Fruit fly (Drosophila melanogaster) whole organism, prepupa: ENCODE measurements around the gene Tg.
"Not testable (repeated sequence)": the region's sequence is repeated elsewhere in the genome, so short reads cannot be mapped to it uniquely, and the experiment has no call there.

Experiments
- CG10631 ChIP-seq: fragments of 200-800 bp; sonication (Bioruptor generic); optimal IDR thresholded peaks from 2 replicates; lab custom pipeline; 2016; ENCODE audit warnings: missing biosample characterization, missing genetic modification characterization
- CG11294 ChIP-seq: fragments of 200-800 bp; sonication (Bioruptor generic); IDR thresholded peaks from 2 replicates; pipeline ENCODE4 v1.3.6; 2022; ENCODE audit warnings: missing biosample characterization, missing genetic modification characterization
- CG11762 ChIP-seq: fragments of 200-800 bp; sonication (Bioruptor generic); optimal IDR thresholded peaks from 3 replicates; lab custom pipeline; 2016; ENCODE audit warnings: missing biosample characterization, missing genetic modification characterization; ENCODE audit not compliant: insufficient read depth
- CG15336 ChIP-seq: fragments of 200-800 bp; sonication (Bioruptor generic); IDR thresholded peaks from 2 replicates; pipeline ENCODE4 v1.3.6; 2022; ENCODE audit warnings: missing biosample characterization, missing genetic modification characterization
- CG1621 ChIP-seq: fragments of 200-800 bp; sonication (Bioruptor generic); optimal IDR thresholded peaks from 3 replicates; lab custom pipeline; 2018; ENCODE audit warnings: missing biosample characterization, mild to moderate bottlenecking, missing genetic modification characterization
- CG16779 ChIP-seq: fragments of 200-800 bp; sonication (Bioruptor generic); optimal IDR thresholded peaks from 3 replicates; lab custom pipeline; 2017; ENCODE audit warnings: missing biosample characterization, mild to moderate bottlenecking, missing genetic modification characterization
- CG3032 ChIP-seq: fragments of 200-800 bp; optimal IDR thresholded peaks from 2 replicates; lab custom pipeline; 2019; ENCODE audit warnings: missing biosample characterization, mild to moderate bottlenecking, missing genetic modification characterization, moderate library complexity
- CG31627 ChIP-seq: fragments of 200-800 bp; sonication (Bioruptor generic); optimal IDR thresholded peaks from 3 replicates; lab custom pipeline; 2016; ENCODE audit warnings: missing biosample characterization, missing genetic modification characterization
- CG32006 ChIP-seq: fragments of 200-800 bp; sonication (Bioruptor generic); optimal IDR thresholded peaks from 3 replicates; lab custom pipeline; 2017; ENCODE audit warnings: missing biosample characterization, mild to moderate bottlenecking, missing genetic modification characterization
- CG3919 ChIP-seq: fragments of 200-800 bp; sonication (Bioruptor generic); optimal IDR thresholded peaks from 3 replicates; lab custom pipeline; 2016; ENCODE audit warnings: missing biosample characterization, missing genetic modification characterization
- CG6163 ChIP-seq: fragments of 200-800 bp; sonication (Bioruptor generic); IDR thresholded peaks from 3 replicates; pipeline ENCODE4 v1.3.6; 2022; ENCODE audit warnings: missing biosample characterization, missing genetic modification characterization
- CG6808 ChIP-seq: fragments of 200-800 bp; sonication (Bioruptor generic); optimal IDR thresholded peaks from 3 replicates; lab custom pipeline; 2017; ENCODE audit warnings: missing biosample characterization, missing genetic modification characterization, mild to moderate bottlenecking, moderate library complexity, missing genetic modification reagents
- CG6854 ChIP-seq: fragments of 200-800 bp; sonication (Bioruptor generic); optimal IDR thresholded peaks from 2 replicates; lab custom pipeline; 2017; ENCODE audit warnings: missing biosample characterization, mild to moderate bottlenecking, missing genetic modification characterization
- CG7368 ChIP-seq: fragments of 200-800 bp; sonication (Bioruptor generic); optimal IDR thresholded peaks from 3 replicates; lab custom pipeline; 2016; ENCODE audit warnings: missing biosample characterization, missing genetic modification characterization
- CG8119 ChIP-seq: fragments of 200-800 bp; sonication (Bioruptor generic); IDR thresholded peaks from 3 replicates; pipeline ENCODE4 v1.3.6; 2022; ENCODE audit warnings: missing biosample characterization, missing genetic modification characterization
- CG9139 ChIP-seq: fragments of 200-800 bp; sonication (Bioruptor generic); optimal IDR thresholded peaks from 3 replicates; lab custom pipeline; 2017; ENCODE audit warnings: missing biosample characterization, mild to moderate bottlenecking, missing genetic modification characterization
- Eip75B ChIP-seq: fragments of 200-800 bp; sonication (Bioruptor generic); optimal IDR thresholded peaks from 3 replicates; lab custom pipeline; 2016; ENCODE audit warnings: missing biosample characterization, missing genetic modification characterization
- Eip78C ChIP-seq: fragments of 200-800 bp; sonication (Bioruptor generic); peaks from one replicate; lab custom pipeline; 2016; ENCODE audit warnings: missing biosample characterization, missing genetic modification characterization
- Eip93F ChIP-seq: fragments of 200-800 bp; sonication (Bioruptor generic); optimal IDR thresholded peaks from 2 replicates; lab custom pipeline; 2016; ENCODE audit warnings: missing biosample characterization, mild to moderate bottlenecking, missing genetic modification characterization
- Gug ChIP-seq: fragments of 200-800 bp; sonication (Bioruptor generic); IDR thresholded peaks from 2 replicates; pipeline ENCODE4 v1.3.6; 2022; ENCODE audit warnings: missing biosample characterization, missing genetic modification characterization
- Hr38 ChIP-seq: sonication (Bioruptor generic); optimal IDR thresholded peaks from 2 replicates; lab custom pipeline; 2016; ENCODE audit warnings: missing biosample characterization, missing genetic modification characterization
- Hr39 ChIP-seq: fragments of 200-800 bp; sonication (Bioruptor generic); optimal IDR thresholded peaks from 2 replicates; lab custom pipeline; 2016; ENCODE audit warnings: missing biosample characterization, missing genetic modification characterization
- Smox ChIP-seq: fragments of 200-800 bp; sonication (Bioruptor generic); optimal IDR thresholded peaks from 3 replicates; lab custom pipeline; 2016; ENCODE audit warnings: missing biosample characterization, missing genetic modification characterization
- Sox102F ChIP-seq: fragments of 200-800 bp; sonication (Bioruptor generic); optimal IDR thresholded peaks from 2 replicates; lab custom pipeline; 2016; ENCODE audit warnings: missing biosample characterization, mild to moderate bottlenecking, missing genetic modification characterization
- Sox14 ChIP-seq: fragments of 200-800 bp; sonication (Bioruptor generic); optimal IDR thresholded peaks from 3 replicates; lab custom pipeline; 2016; ENCODE audit warnings: missing biosample characterization, missing genetic modification characterization
- Sox15 ChIP-seq: fragments of 200-800 bp; sonication (Bioruptor generic); optimal IDR thresholded peaks from 3 replicates; lab custom pipeline; 2016; ENCODE audit warnings: missing biosample characterization, missing genetic modification characterization
- acj6 ChIP-seq: fragments of 200-800 bp; sonication (Bioruptor generic); optimal IDR thresholded peaks from 3 replicates; lab custom pipeline; 2016; ENCODE audit warnings: missing biosample characterization, missing genetic modification characterization
- cyc ChIP-seq: fragments of 200-800 bp; sonication (Bioruptor generic); optimal IDR thresholded peaks from 3 replicates; lab custom pipeline; 2016; ENCODE audit warnings: missing biosample characterization, missing genetic modification characterization
- dac ChIP-seq: fragments of 200-800 bp; sonication (Bioruptor generic); optimal IDR thresholded peaks from 2 replicates; lab custom pipeline; 2017; ENCODE audit warnings: missing biosample characterization, mild to moderate bottlenecking, missing genetic modification characterization
- dsx ChIP-seq: fragments of 200-800 bp; optimal IDR thresholded peaks from 3 replicates; lab custom pipeline; 2019; ENCODE audit warnings: missing biosample characterization, mild to moderate bottlenecking, missing genetic modification characterization, moderate library complexity; ENCODE audit not compliant: poor library complexity, severe bottlenecking
- eg ChIP-seq: fragments of 200-800 bp; sonication (Bioruptor generic); IDR thresholded peaks from 3 replicates; pipeline ENCODE4 v1.3.6; 2022; ENCODE audit warnings: missing biosample characterization, missing genetic modification characterization
- fd59A ChIP-seq: fragments of 200-800 bp; sonication (Bioruptor generic); optimal IDR thresholded peaks from 2 replicates; lab custom pipeline; 2017; ENCODE audit warnings: missing biosample characterization, mild to moderate bottlenecking, missing genetic modification characterization, missing genetic modification reagents
- fd85E ChIP-seq: fragments of 200-800 bp; sonication (Bioruptor generic); optimal IDR thresholded peaks from 3 replicates; lab custom pipeline; 2016; ENCODE audit warnings: missing biosample characterization, missing genetic modification characterization
- fkh ChIP-seq: fragments of 200-800 bp; sonication (Bioruptor generic); optimal IDR thresholded peaks from 3 replicates; lab custom pipeline; 2017; ENCODE audit warnings: missing biosample characterization, mild to moderate bottlenecking, missing genetic modification characterization, moderate library complexity
- net ChIP-seq: fragments of 200-800 bp; sonication (Bioruptor generic); optimal IDR thresholded peaks from 3 replicates; lab custom pipeline; 2016; ENCODE audit warnings: missing biosample characterization, missing genetic modification characterization
- pdm3 ChIP-seq: fragments of 200-800 bp; sonication (Bioruptor generic); optimal IDR thresholded peaks from 3 replicates; lab custom pipeline; 2016; ENCODE audit warnings: missing biosample characterization, missing genetic modification characterization
- salr ChIP-seq, 2 experiments: fragments of 200-800 bp; sonication (Bioruptor generic); optimal IDR thresholded peaks; 3 replicates each; lab custom pipeline; 2016 to 2018; ENCODE audit warnings: missing biosample characterization in 2 of 2, missing genetic modification characterization in 2 of 2, mild to moderate bottlenecking in 1 of 2
- spab ChIP-seq: fragments of 200-800 bp; sonication (Bioruptor generic); optimal IDR thresholded peaks from 2 replicates; lab custom pipeline; 2017; ENCODE audit warnings: missing biosample characterization, mild to moderate bottlenecking, missing genetic modification characterization, missing genetic modification reagents
- ss ChIP-seq, 2 experiments: fragments of 200-800 bp; sonication (Bioruptor generic); optimal IDR thresholded peaks; 2 replicates in 1 of 2; 3 replicates in 1 of 2; lab custom pipeline; 2017 to 2018; ENCODE audit warnings: mild to moderate bottlenecking in 2 of 2, missing biosample characterization in 2 of 2, missing genetic modification characterization in 2 of 2, moderate library complexity in 1 of 2
- svp ChIP-seq: fragments of 200-800 bp; sonication (Bioruptor generic); peaks from one replicate; lab custom pipeline; 2016; ENCODE audit warnings: missing biosample characterization, missing genetic modification characterization
- topi ChIP-seq: fragments of 200-800 bp; sonication (Bioruptor generic); optimal IDR thresholded peaks from 3 replicates; lab custom pipeline; 2016; ENCODE audit warnings: missing biosample characterization, missing genetic modification characterization
- vri ChIP-seq: fragments of 200-800 bp; sonication (Bioruptor generic); optimal IDR thresholded peaks from 3 replicates; lab custom pipeline; 2016; ENCODE audit warnings: missing biosample characterization, mild to moderate bottlenecking, missing genetic modification characterization

Tg gene

DNA sequence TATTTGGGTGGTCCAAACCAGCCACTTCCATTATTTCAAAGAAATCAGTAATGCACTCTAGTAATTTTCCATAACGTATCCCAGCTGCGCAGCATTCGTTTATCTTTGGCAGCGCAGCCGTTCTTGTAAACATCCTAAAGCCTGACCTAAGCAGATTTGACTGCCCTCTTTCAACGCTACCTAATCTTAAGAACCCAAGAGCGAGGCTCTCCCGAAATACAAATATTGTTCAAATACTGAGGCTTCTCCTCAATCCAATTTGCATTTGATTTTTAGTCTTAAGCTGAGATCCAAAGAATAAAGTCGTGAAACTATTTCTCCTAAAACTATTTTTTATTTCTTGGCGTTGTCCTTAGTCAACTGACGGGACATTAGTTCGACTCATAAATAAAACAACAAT lies 27.6 kb upstream of the Tg start, which contains the start of gene CG7231:
CG7231 (plus strand) TSS at position 301 of the 400 bp plus-strand sequence.
- not testable (repeated sequence) for TF ChIP-seq fd59A (GFP tag; lab: Kevin White, UChicago); CG9139; svp (GFP tag; lab: Kevin White, UChicago)

DNA sequence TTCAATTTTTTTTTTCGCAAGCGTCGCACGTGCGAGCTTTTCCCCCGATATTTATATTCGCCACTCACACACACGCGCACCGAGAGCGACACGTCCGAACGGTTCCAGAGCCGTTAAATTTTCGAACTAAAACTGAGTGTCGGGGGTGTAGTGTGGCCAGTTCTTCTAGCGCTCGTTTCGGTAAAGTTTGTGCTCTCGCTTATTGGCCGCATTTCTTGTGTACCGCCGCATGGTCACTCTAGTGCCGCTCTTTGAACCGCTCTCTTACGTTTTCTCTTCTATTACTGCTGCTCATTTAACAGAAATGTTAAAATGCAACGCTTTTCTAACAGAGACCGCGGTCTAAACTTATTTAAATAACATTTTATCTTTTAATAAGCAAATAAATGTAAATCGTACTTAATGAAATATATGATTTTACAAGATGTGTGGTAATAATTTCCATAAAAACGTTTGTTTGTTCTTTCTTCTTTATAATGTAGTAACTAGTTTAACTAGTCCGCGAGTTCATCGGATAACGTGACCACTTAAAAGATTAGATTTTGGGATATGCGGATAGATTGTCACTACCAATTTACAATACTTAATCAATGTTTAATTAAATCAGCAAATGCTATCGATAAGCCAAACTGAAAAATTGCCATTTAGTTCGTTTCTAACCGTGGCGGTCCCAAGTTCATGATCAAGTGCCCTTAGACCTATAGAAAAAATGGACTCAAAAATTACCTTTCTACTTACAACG lies 27.0 kb upstream of the Tg start, which contains the start of gene Snoo:
Snoo (minus strand) TSS at position 138 of the 742 bp plus-strand sequence.
- peak; percentile 33 for TF ChIP-seq net (GFP tag; lab: Kevin White, UChicago)
- peak; percentile 43 for TF ChIP-seq CG3919
- TF ChIP-seq Eip78C (GFP tag; lab: Kevin White, UChicago), result peak; percentile 75
- TF ChIP-seq CG15336 (GFP tag; lab: Robert Waterston, UW), result peak; percentile 39; the same call in 1 of the 2 replicates
- TF ChIP-seq dsx (GFP tag; lab: Kevin White, UChicago), result peak; percentile 46
- peak; percentile 17 for TF ChIP-seq vri (GFP tag; lab: Kevin White, UChicago)
- TF ChIP-seq Eip75B (GFP tag; lab: Kevin White, UChicago), result no peak
- TF ChIP-seq cyc, result peak; percentile 4
- TF ChIP-seq topi (GFP tag; lab: Kevin White, UChicago), result no peak
- peak; percentile 23; the same call in 2 of the 3 replicates for TF ChIP-seq CG8119 (GFP tag; lab: Robert Waterston, UW)
- TF ChIP-seq svp (GFP tag; lab: Kevin White, UChicago), result peak; percentile 56
- no peak for TF ChIP-seq spab (GFP tag; lab: Kevin White, UChicago)
- peak; percentile 7 for TF ChIP-seq Sox14
- peak in 1 of 2 experiments; percentile 9 for TF ChIP-seq ss (GFP tag; optimal IDR thresholded peaks at IDR 0.05; lab: Kevin White, UChicago)
- no peak for TF ChIP-seq CG32006 (GFP tag; lab: Kevin White, UChicago)
- TF ChIP-seq eg (GFP tag; lab: Robert Waterston, UW), result peak; percentile 50; the same call in 2 of the 3 replicates
- no peak for TF ChIP-seq pdm3
- TF ChIP-seq, all 60 proteins: peak for 12

DNA sequence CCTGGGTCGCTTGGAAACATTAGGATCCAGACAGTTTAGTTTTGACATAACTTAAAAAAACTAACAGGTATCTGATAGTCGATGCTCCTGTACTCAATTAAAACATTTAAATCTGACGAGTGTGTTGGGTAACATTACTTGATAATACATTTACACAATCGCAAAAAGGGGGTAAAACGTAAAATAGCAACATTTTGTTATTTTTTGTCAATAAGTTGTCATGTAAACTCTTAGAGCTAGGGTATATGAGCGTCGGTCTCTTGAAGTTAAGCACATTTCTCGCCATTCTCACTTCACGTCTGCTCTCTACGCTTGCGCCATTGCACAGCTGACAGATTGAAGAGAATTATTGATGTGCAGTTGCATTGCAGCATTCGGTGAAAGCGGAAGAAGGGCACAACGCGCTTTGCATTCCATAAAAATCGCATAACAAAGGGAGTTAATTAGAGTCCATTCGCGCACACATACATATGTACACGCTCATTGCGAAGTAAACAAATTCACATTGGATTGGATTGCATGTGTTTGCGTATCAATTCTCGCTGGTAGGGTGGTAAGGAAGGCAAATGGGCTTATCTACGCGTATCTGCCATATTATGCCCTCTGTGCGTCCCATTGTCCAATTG lies 26.2 kb upstream of the Tg start:
- TF ChIP-seq eg (GFP tag; lab: Robert Waterston, UW) (no peak), CG6854 (peak; percentile 42), topi (GFP tag; lab: Kevin White, UChicago) (peak; percentile 71), dsx (GFP tag; lab: Kevin White, UChicago) (peak; percentile 58), CG10631 (peak; percentile 29), CG7368 (GFP tag; lab: Kevin White, UChicago) (peak; percentile 45), net (GFP tag; lab: Kevin White, UChicago) (peak; percentile 70), Sox15 (GFP tag; lab: Kevin White, UChicago) (no peak), Smox (GFP tag; lab: Kevin White, UChicago) (peak; percentile 41), Eip78C (GFP tag; lab: Kevin White, UChicago) (peak; percentile 93), Sox14 (peak; percentile 73), svp (GFP tag; lab: Kevin White, UChicago) (peak; percentile 90), CG31627 (GFP tag; lab: Kevin White, UChicago) (peak; percentile 53), CG3032 (tag; lab: Kevin White, UChicago) (peak; percentile 50), Sox102F (GFP tag; lab: Kevin White, UChicago) (peak; percentile 66), CG11294 (GFP tag; lab: Robert Waterston, UW) (no peak), CG16779 (tag; lab: Kevin White, UChicago) (peak; percentile 38), CG3919 (peak; percentile 67), CG6163 (GFP tag; lab: Robert Waterston, UW) (peak; percentile 77; the same call in 2 of the 3 replicates), CG9139 (peak; percentile 32), CG11762 (no peak), spab (GFP tag; lab: Kevin White, UChicago) (peak; percentile 8), fkh (GFP tag; lab: Kevin White, UChicago) (peak; percentile 22), Hr38 (no peak), Eip75B (GFP tag; lab: Kevin White, UChicago) (peak; percentile 66), salr (GFP tag; optimal IDR thresholded peaks at IDR 0.05; lab: Kevin White, UChicago) (peak; percentile 0 to 20), acj6 (GFP tag; lab: Kevin White, UChicago) (peak; percentile 64), CG6808 (GFP tag; lab: Kevin White, UChicago) (peak; percentile 56), Gug (GFP tag; lab: Robert Waterston, UW) (no peak), fd85E (peak; percentile 43), CG1621 (tag; lab: Kevin White, UChicago) (peak; percentile 13), fd59A (GFP tag; lab: Kevin White, UChicago) (no peak), dac (GFP tag; lab: Kevin White, UChicago) (peak; percentile 32), CG8119 (GFP tag; lab: Robert Waterston, UW) (peak; percentile 60; the same call in 1 of the 3 replicates), Hr39 (GFP tag; lab: Kevin White, UChicago) (peak; percentile 44), Eip93F (GFP tag; lab: Kevin White, UChicago) (peak; percentile 40)
